Fruit fly (Drosophila melanogaster) whole organism, embryonic: Measurements from ENCODE around the gene CG31459.

ENCODE experiments used
- Atf6 ChIP-seq: fragments of 200-800 bp; sonication (Bioruptor generic); IDR thresholded peaks from 2 replicates; pipeline ENCODE4 v1.3.6; 2022; ENCODE audit warnings: missing biosample characterization, missing genetic modification characterization
- CG10431 ChIP-seq: fragments of 200-800 bp; sonication (Bioruptor generic); optimal IDR thresholded peaks from 3 replicates; lab custom pipeline; 2018; ENCODE audit warnings: missing biosample characterization, mild to moderate bottlenecking, missing genetic modification characterization
- CG11456 ChIP-seq: fragments of 200-800 bp; sonication (Bioruptor generic); IDR thresholded peaks from 3 replicates; pipeline ENCODE4 v1.3.6; 2022; ENCODE audit warnings: missing biosample characterization, missing genetic modification characterization
- CG13296 ChIP-seq: fragments of 200-800 bp; sonication (Bioruptor generic); optimal IDR thresholded peaks from 3 replicates; lab custom pipeline; 2018; ENCODE audit warnings: missing biosample characterization, mild to moderate bottlenecking, missing genetic modification characterization
- CG13775 ChIP-seq: fragments of 200-800 bp; sonication (Bioruptor generic); optimal IDR thresholded peaks from 3 replicates; lab custom pipeline; 2017; ENCODE audit warnings: missing biosample characterization, mild to moderate bottlenecking, missing genetic modification characterization
- CG16863 ChIP-seq: fragments of 200-800 bp; sonication (Bioruptor generic); optimal IDR thresholded peaks from 3 replicates; lab custom pipeline; 2016; ENCODE audit warnings: missing biosample characterization, missing genetic modification characterization
- CG17829 ChIP-seq: fragments of 200-800 bp; optimal IDR thresholded peaks from 2 replicates; lab custom pipeline; 2019; ENCODE audit warnings: missing biosample characterization, mild to moderate bottlenecking, missing genetic modification characterization, moderate library complexity
- CG18476 ChIP-seq: fragments of 200-800 bp; sonication (Bioruptor generic); optimal IDR thresholded peaks from 2 replicates; lab custom pipeline; 2016; ENCODE audit warnings: missing biosample characterization, mild to moderate bottlenecking, missing genetic modification characterization
- CG18599 ChIP-seq: fragments of 200-800 bp; sonication (Bioruptor generic); optimal IDR thresholded peaks from 3 replicates; lab custom pipeline; 2017; ENCODE audit warnings: missing biosample characterization, missing genetic modification characterization, mild to moderate bottlenecking, moderate library complexity, missing genetic modification reagents
- CG33213 ChIP-seq: fragments of 200-800 bp; sonication (Bioruptor generic); optimal IDR thresholded peaks from 3 replicates; lab custom pipeline; 2016; ENCODE audit warnings: missing biosample characterization, missing genetic modification characterization
- CG4328 ChIP-seq: fragments of 200-800 bp; sonication (Bioruptor generic); optimal IDR thresholded peaks from 3 replicates; lab custom pipeline; 2017; ENCODE audit warnings: missing biosample characterization, missing genetic modification reagents, missing genetic modification characterization
- CG4404 ChIP-seq: fragments of 200-800 bp; sonication (Bioruptor generic); IDR thresholded peaks from 2 replicates; pipeline ENCODE4 v1.3.6; 2022; ENCODE audit warnings: missing biosample characterization, missing genetic modification characterization
- CG4707 ChIP-seq: fragments of 200-800 bp; sonication (Bioruptor generic); optimal IDR thresholded peaks from 2 replicates; lab custom pipeline; 2018; ENCODE audit warnings: missing biosample characterization, mild to moderate bottlenecking, missing genetic modification characterization, moderate library complexity
- CG6654 ChIP-seq: fragments of 200-800 bp; sonication (Bioruptor generic); optimal IDR thresholded peaks from 2 replicates; lab custom pipeline; 2017; ENCODE audit warnings: missing biosample characterization, mild to moderate bottlenecking, missing genetic modification characterization
- CG9876 ChIP-seq: fragments of 200-800 bp; sonication (Bioruptor generic); optimal IDR thresholded peaks from 2 replicates; lab custom pipeline; 2016; ENCODE audit warnings: missing biosample characterization, missing genetic modification characterization
- CHES-1-like ChIP-seq: fragments of 200-800 bp; sonication (Bioruptor generic); optimal IDR thresholded peaks from 2 replicates; lab custom pipeline; 2016; ENCODE audit warnings: missing biosample characterization, missing genetic modification characterization
- Camta ChIP-seq: fragments of 200-800 bp; sonication (Bioruptor generic); optimal IDR thresholded peaks from 2 replicates; lab custom pipeline; 2016; ENCODE audit warnings: missing biosample characterization, missing genetic modification characterization
- D19A ChIP-seq: fragments of 200-800 bp; optimal IDR thresholded peaks from 3 replicates; lab custom pipeline; 2019; ENCODE audit warnings: missing biosample characterization, mild to moderate bottlenecking, missing genetic modification characterization, moderate library complexity
- Dref ChIP-seq: fragments of 200-800 bp; sonication (Bioruptor generic); IDR thresholded peaks from 2 replicates; pipeline ENCODE4 v1.3.6; 2022; ENCODE audit warnings: missing biosample characterization, missing genetic modification characterization
- Ets65A ChIP-seq: fragments of 200-800 bp; sonication (Bioruptor generic); peaks from one replicate; lab custom pipeline; 2016; ENCODE audit warnings: missing biosample characterization, missing genetic modification characterization
- HLH3B ChIP-seq: fragments of 200-800 bp; sonication (Bioruptor generic); IDR thresholded peaks from 2 replicates; pipeline ENCODE4 v1.3.6; 2022; ENCODE audit warnings: missing biosample characterization, missing genetic modification characterization
- Hand ChIP-seq: fragments of 200-800 bp; sonication (Bioruptor generic); optimal IDR thresholded peaks from 2 replicates; lab custom pipeline; 2017; ENCODE audit warnings: mild to moderate bottlenecking, missing biosample characterization, missing genetic modification reagents, missing genetic modification characterization
- HmgZ ChIP-seq: fragments of 200-800 bp; sonication (Bioruptor generic); optimal IDR thresholded peaks from 2 replicates; lab custom pipeline; 2018; ENCODE audit warnings: missing biosample characterization, mild to moderate bottlenecking, missing genetic modification characterization
- Hmx ChIP-seq: fragments of 200-800 bp; sonication (Bioruptor generic); optimal IDR thresholded peaks from 2 replicates; lab custom pipeline; 2016; ENCODE audit warnings: missing biosample characterization, missing genetic modification characterization
- MTF-1 ChIP-seq: fragments of 200-800 bp; sonication (Bioruptor generic); optimal IDR thresholded peaks from 2 replicates; lab custom pipeline; 2018; ENCODE audit warnings: missing biosample characterization, mild to moderate bottlenecking, missing genetic modification characterization, borderline replicate concordance
- Mes4 ChIP-seq: fragments of 200-800 bp; sonication (Bioruptor generic); optimal IDR thresholded peaks from 2 replicates; lab custom pipeline; 2016; ENCODE audit warnings: missing biosample characterization, missing genetic modification characterization
- PHDP ChIP-seq: fragments of 200-800 bp; sonication (Bioruptor generic); optimal IDR thresholded peaks from 3 replicates; lab custom pipeline; 2018; ENCODE audit warnings: missing biosample characterization, mild to moderate bottlenecking, missing genetic modification characterization, moderate library complexity
- Ssrp ChIP-seq: fragments of 200-800 bp; sonication (Bioruptor generic); optimal IDR thresholded peaks from 2 replicates; lab custom pipeline; 2018; ENCODE audit warnings: missing biosample characterization, mild to moderate bottlenecking, missing genetic modification characterization, moderate library complexity
- Taf1 ChIP-seq: fragments of 200-800 bp; sonication (Bioruptor generic); IDR thresholded peaks from 2 replicates; pipeline ENCODE4 v1.3.6; 2022; ENCODE audit warnings: missing biosample characterization, missing genetic modification characterization
- Xrp1 ChIP-seq: fragments of 200-800 bp; sonication (Bioruptor generic); IDR thresholded peaks from 2 replicates; pipeline ENCODE4 v1.3.6; 2022; ENCODE audit warnings: missing biosample characterization, missing genetic modification characterization
- ara ChIP-seq: fragments of 200-800 bp; sonication (Bioruptor generic); IDR thresholded peaks from 2 replicates; pipeline ENCODE4 v1.3.6; 2022; ENCODE audit warnings: missing biosample characterization, missing genetic modification characterization
- cas ChIP-seq: fragments of 200-800 bp; sonication (Bioruptor generic); IDR thresholded peaks from 2 replicates; pipeline ENCODE4 v1.3.6; 2022; ENCODE audit warnings: missing biosample characterization, missing genetic modification characterization
- chm ChIP-seq: fragments of 200-800 bp; sonication (Bioruptor generic); IDR thresholded peaks from 2 replicates; pipeline ENCODE4 v1.3.6; 2022; ENCODE audit warnings: missing biosample characterization, missing genetic modification characterization
- disco-r ChIP-seq: fragments of 200-800 bp; sonication (Bioruptor generic); optimal IDR thresholded peaks from 2 replicates; lab custom pipeline; 2016; ENCODE audit warnings: missing biosample characterization, missing genetic modification characterization
- emc ChIP-seq: fragments of 200-800 bp; sonication (Bioruptor generic); optimal IDR thresholded peaks from 2 replicates; lab custom pipeline; 2016; ENCODE audit warnings: missing biosample characterization, missing genetic modification characterization
- ewg ChIP-seq: fragments of 200-800 bp; sonication (Bioruptor generic); optimal IDR thresholded peaks from 3 replicates; lab custom pipeline; 2017; ENCODE audit warnings: mild to moderate bottlenecking, missing biosample characterization, missing genetic modification reagents, missing genetic modification characterization
- gce ChIP-seq: fragments of 200-800 bp; sonication (Bioruptor generic); IDR thresholded peaks from 3 replicates; pipeline ENCODE4 v1.3.6; 2022; ENCODE audit warnings: missing biosample characterization, missing genetic modification characterization
- gfzf ChIP-seq: fragments of 200-800 bp; sonication (Bioruptor generic); optimal IDR thresholded peaks from 2 replicates; lab custom pipeline; 2016; ENCODE audit warnings: missing biosample characterization, mild to moderate bottlenecking, missing genetic modification characterization, moderate library complexity
- hb ChIP-seq: fragments of 200-800 bp; sonication (Bioruptor generic); IDR thresholded peaks from 3 replicates; pipeline ENCODE4 v1.3.6; 2022; ENCODE audit warnings: missing biosample characterization, missing genetic modification characterization; ENCODE audit not compliant: partially characterized antibody
- inv ChIP-seq: fragments of 200-800 bp; sonication (Bioruptor generic); IDR thresholded peaks from 2 replicates; pipeline ENCODE4 v1.3.6; 2022; ENCODE audit warnings: missing biosample characterization, missing genetic modification characterization; ENCODE audit not compliant: partially characterized antibody
- nerfin-2 ChIP-seq: fragments of 200-800 bp; sonication (Bioruptor generic); IDR thresholded peaks from 2 replicates; pipeline ENCODE4 v1.3.6; 2022; ENCODE audit warnings: missing biosample characterization, missing genetic modification characterization; ENCODE audit not compliant: partially characterized antibody
- run ChIP-seq: fragments of 200-800 bp; sonication (Bioruptor generic); optimal IDR thresholded peaks from 3 replicates; lab custom pipeline; 2018; ENCODE audit warnings: missing biosample characterization, mild to moderate bottlenecking, missing genetic modification characterization
- seq ChIP-seq: fragments of 200-800 bp; sonication (Bioruptor generic); IDR thresholded peaks from 2 replicates; pipeline ENCODE4 v1.3.6; 2022; ENCODE audit warnings: missing biosample characterization, missing genetic modification characterization
- shn ChIP-seq: fragments of 200-800 bp; sonication (Bioruptor generic); optimal IDR thresholded peaks from 3 replicates; lab custom pipeline; 2016; ENCODE audit warnings: missing biosample characterization, missing genetic modification characterization
- sqz ChIP-seq: fragments of 200-800 bp; sonication (Bioruptor generic); optimal IDR thresholded peaks from 3 replicates; lab custom pipeline; 2018; ENCODE audit warnings: missing biosample characterization, mild to moderate bottlenecking, missing genetic modification characterization
- tgo ChIP-seq: fragments of 200-800 bp; sonication (Bioruptor generic); IDR thresholded peaks from 3 replicates; pipeline ENCODE4 v1.3.6; 2022; ENCODE audit warnings: missing biosample characterization, missing genetic modification characterization
- tll ChIP-seq, 2 experiments: fragments of 200-800 bp in 1 of 2; fragments of >200 bp in 1 of 2; sonication (Bioruptor generic) in 1 of 2; optimal IDR thresholded peaks; 2 replicates each; lab custom pipeline; 2017 to 2019; ENCODE audit warnings: missing biosample characterization in 2 of 2, missing genetic modification characterization in 2 of 2, mild to moderate bottlenecking in 1 of 2, moderate library complexity in 1 of 2
- ttk ChIP-seq: fragments of 200-800 bp; sonication (Bioruptor generic); IDR thresholded peaks from 2 replicates; pipeline ENCODE4 v2.1.2; 2022; ENCODE audit warnings: missing biosample characterization, missing genetic modification characterization
- unc-4 ChIP-seq: fragments of 200-800 bp; sonication (Bioruptor generic); IDR thresholded peaks from 2 replicates; pipeline ENCODE4 v1.3.6; 2022; ENCODE audit warnings: missing biosample characterization, missing genetic modification characterization; ENCODE audit not compliant: partially characterized antibody
- unpg ChIP-seq: fragments of 200-800 bp; sonication (Bioruptor generic); optimal IDR thresholded peaks from 3 replicates; lab custom pipeline; 2018; ENCODE audit warnings: missing biosample characterization, mild to moderate bottlenecking, missing genetic modification characterization, moderate library complexity

Gene CG31459

DNA sequence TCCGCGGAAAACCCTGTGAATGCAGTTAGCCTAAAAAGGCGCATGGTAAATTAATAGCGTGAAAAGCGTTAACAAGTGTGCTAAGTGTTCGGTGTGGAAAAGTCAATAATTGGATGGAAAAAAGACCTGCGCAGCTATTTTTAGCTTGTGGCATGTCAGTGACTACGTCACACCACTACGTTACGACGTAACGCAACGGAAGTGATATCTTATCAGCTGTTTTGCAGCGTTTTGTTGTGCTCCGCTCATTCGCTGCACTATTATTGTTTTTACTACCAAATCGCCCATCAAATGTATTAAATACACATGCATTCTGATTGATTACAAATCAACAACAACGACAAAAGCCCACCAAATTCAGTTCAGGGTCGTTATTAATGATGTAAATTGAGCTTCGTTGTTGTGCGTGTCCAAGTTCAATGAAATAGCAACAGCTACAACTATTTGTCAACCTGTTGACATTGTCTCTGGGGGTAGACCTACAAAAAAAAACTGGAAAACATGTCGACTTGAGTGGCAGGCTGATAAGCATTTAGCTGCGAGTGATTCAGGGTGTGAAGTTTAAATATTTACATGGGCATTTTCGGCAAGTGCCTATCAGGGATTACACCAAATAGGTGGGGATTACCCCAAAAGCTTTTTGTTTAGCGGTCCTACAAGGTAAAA, 7.1 kb downstream of the CG31459 start (continued):
- TF ChIP-seq CG6654 (GFP tag; lab: Kevin White, UChicago): no peak
- no peak for TF ChIP-seq CG33213
- TF ChIP-seq gfzf: no peak
- TF ChIP-seq Dref (GFP tag; lab: Robert Waterston, UW): no peak
- peak; percentile 6 for TF ChIP-seq CG17829 (tag; lab: Kevin White, UChicago)
- no peak; the same call in 1 of the 2 replicates for TF ChIP-seq Xrp1 (GFP tag; lab: Robert Waterston, UW)
- TF ChIP-seq CG18476 (GFP tag; lab: Kevin White, UChicago): no peak
- TF ChIP-seq CG13296 (GFP tag; lab: Kevin White, UChicago): peak; percentile 66
- TF ChIP-seq CG4328 (GFP tag; lab: Kevin White, UChicago): peak; percentile 43
- no peak for TF ChIP-seq CHES-1-like
- peak; percentile 79 for TF ChIP-seq D19A
- TF ChIP-seq CG4404 (GFP tag; lab: Robert Waterston, UW): no peak
- no peak for TF ChIP-seq CG11456 (GFP tag; lab: Robert Waterston, UW)
- TF ChIP-seq Hand: no peak
- TF ChIP-seq CG4707 (GFP tag; lab: Kevin White, UChicago): peak; percentile 62
- peak; percentile 9 for TF ChIP-seq MTF-1
- no peak for TF ChIP-seq Hmx (GFP tag; lab: Kevin White, UChicago)
- TF ChIP-seq unc-4 (GFP tag; lab: Robert Waterston, UW): no peak
- peak; percentile 68 for TF ChIP-seq HmgZ (tag; lab: Kevin White, UChicago)
- no peak for TF ChIP-seq Ssrp (tag; lab: Kevin White, UChicago)
- TF ChIP-seq ara: peak; percentile 8; the same call in 1 of the 2 replicates
- peak; percentile 72 for TF ChIP-seq PHDP (tag; lab: Kevin White, UChicago)
- no peak for TF ChIP-seq nerfin-2 (GFP tag; lab: Robert Waterston, UW)
- TF ChIP-seq ttk (GFP tag; lab: Robert Waterston, UW): no peak
- TF ChIP-seq CG9876: no peak
- no peak for TF ChIP-seq Taf1 (GFP tag; lab: Robert Waterston, UW)
- TF ChIP-seq CG13775 (GFP tag; lab: Kevin White, UChicago): no peak
- TF ChIP-seq tll (GFP tag; optimal IDR thresholded peaks at IDR 0.05; lab: Kevin White, UChicago): no peak
- peak; percentile 74; the same call in 2 of the 3 replicates for TF ChIP-seq gce (GFP tag; lab: Robert Waterston, UW)
- TF ChIP-seq Mes4 (GFP tag; lab: Kevin White, UChicago): peak; percentile 31
- TF ChIP-seq cas: no peak
- TF ChIP-seq Ets65A: no peak
- peak; percentile 17 for TF ChIP-seq CG16863 (GFP tag; lab: Kevin White, UChicago)
- peak; percentile 92 for TF ChIP-seq sqz (GFP tag; lab: Kevin White, UChicago)
- peak; percentile 33; the same call in 1 of the 2 replicates for TF ChIP-seq seq (GFP tag; lab: Robert Waterston, UW)
- TF ChIP-seq CG10431 (GFP tag; lab: Kevin White, UChicago): peak; percentile 42
- TF ChIP-seq ewg: no peak
- no peak for TF ChIP-seq inv
- no peak for TF ChIP-seq emc (GFP tag; lab: Kevin White, UChicago)
- TF ChIP-seq disco-r (GFP tag; lab: Kevin White, UChicago): peak; percentile 19
- peak; percentile 51 for TF ChIP-seq run (tag; lab: Kevin White, UChicago)
- no peak for TF ChIP-seq CG18599 (GFP tag; lab: Kevin White, UChicago)
- TF ChIP-seq unpg: peak; percentile 53
- TF ChIP-seq chm (GFP tag; lab: Robert Waterston, UW): peak; percentile 31
- TF ChIP-seq HLH3B (GFP tag; lab: Robert Waterston, UW): peak; percentile 57; the same call in 1 of the 2 replicates
- TF ChIP-seq hb (GFP tag; lab: Robert Waterston, UW): no peak
- peak; percentile 26 for TF ChIP-seq shn (GFP tag; lab: Kevin White, UChicago)
- TF ChIP-seq tgo (GFP tag; lab: Robert Waterston, UW): no peak
- TF ChIP-seq Atf6 (GFP tag; lab: Robert Waterston, UW): peak; percentile 50
- TF ChIP-seq Camta: no peak
